Fruit fly (Drosophila melanogaster): ENCODE measurements around the gene side-VII.

side-VII gene

dm6 chr3R:9702567-9702966 lies 37.2 kb downstream of the side-VII start (continued):
- TF ChIP-seq CG2889 (GFP tag; IDR thresholded peaks at IDR 0.05) = no peak
- peak; percentile 89 for TF ChIP-seq Asciz (GFP tag; optimal IDR thresholded peaks at IDR 0.05)
- peak; percentile 69 for TF ChIP-seq CG5180 (GFP tag; optimal IDR thresholded peaks at IDR 0.05)
- TF ChIP-seq CG14441 (GFP tag; IDR thresholded peaks at IDR 0.05) = no peak
- peak; percentile 51 for TF ChIP-seq Fer2 (tag; optimal IDR thresholded peaks at IDR 0.05)
- peak; percentile 78 for TF ChIP-seq CG8281 (tag; optimal IDR thresholded peaks at IDR 0.05)
- TF ChIP-seq gcm2 (GFP tag; optimal IDR thresholded peaks at IDR 0.05) = peak; percentile 85
- TF ChIP-seq Sin3A (optimal IDR thresholded peaks at IDR 0.05) = no peak
- no peak for TF ChIP-seq CG7745 (tag; optimal IDR thresholded peaks at IDR 0.05)
- TF ChIP-seq oc (tag; optimal IDR thresholded peaks at IDR 0.05) = peak; percentile 89
- peak; percentile 87 for TF ChIP-seq run (tag; optimal IDR thresholded peaks at IDR 0.05)
- TF ChIP-seq H15 (GFP tag; IDR thresholded peaks at IDR 0.05) = no peak
- TF ChIP-seq onecut (GFP tag; IDR thresholded peaks at IDR 0.05) = peak; percentile 84
- no peak for TF ChIP-seq dimm (GFP tag; IDR thresholded peaks at IDR 0.05)
- TF ChIP-seq CG16813 (GFP tag; IDR thresholded peaks at IDR 0.05; ENCODE audit: partially characterized antibody) = no peak
- TF ChIP-seq CG1792 (GFP tag; optimal IDR thresholded peaks at IDR 0.05) = peak; percentile 71
- TF ChIP-seq sim (GFP tag; IDR thresholded peaks at IDR 0.05) = no peak
- peak; percentile 93 for TF ChIP-seq Oli (tag; optimal IDR thresholded peaks at IDR 0.05)
- TF ChIP-seq Fer1 (GFP tag; optimal IDR thresholded peaks at IDR 0.05) = peak; percentile 91
- peak; percentile 89 for TF ChIP-seq odd (GFP tag; optimal IDR thresholded peaks at IDR 0.05)
- peak; percentile 70 for TF ChIP-seq en (GFP tag; optimal IDR thresholded peaks at IDR 0.05)
- TF ChIP-seq ac (GFP tag; optimal IDR thresholded peaks at IDR 0.05) = peak; percentile 82
- peak; percentile 27 for TF ChIP-seq Nf-YC (tag; optimal IDR thresholded peaks at IDR 0.05)
- peak; percentile 72 for TF ChIP-seq Mes4 (GFP tag; optimal IDR thresholded peaks at IDR 0.05)
- TF ChIP-seq CG32772 (GFP tag; IDR thresholded peaks at IDR 0.05) = no peak
- peak; percentile 87 for TF ChIP-seq CG12744 (GFP tag; optimal IDR thresholded peaks at IDR 0.05)
- TF ChIP-seq crp (GFP tag; optimal IDR thresholded peaks at IDR 0.05) = peak in 1 of 2 experiments; percentile 42
- TF ChIP-seq emc (GFP tag; optimal IDR thresholded peaks at IDR 0.05) = peak; percentile 55
- TF ChIP-seq slou (GFP tag; optimal IDR thresholded peaks at IDR 0.05) = peak; percentile 63
- peak; percentile 82 for TF ChIP-seq shn (GFP tag; optimal IDR thresholded peaks at IDR 0.05)
- peak; percentile 86 for TF ChIP-seq mam (GFP tag; optimal IDR thresholded peaks at IDR 0.05)
- TF ChIP-seq sna (GFP tag; IDR thresholded peaks at IDR 0.05; ENCODE audit: partially characterized antibody) = no peak
- TF ChIP-seq CG18011 (GFP tag; optimal IDR thresholded peaks at IDR 0.05) = peak; percentile 76
- TF ChIP-seq caup (GFP tag; optimal IDR thresholded peaks at IDR 0.05; ENCODE audit: severe bottlenecking) = peak; percentile 87
- peak; percentile 89 for TF ChIP-seq Meics (GFP tag; optimal IDR thresholded peaks at IDR 0.05)
- no peak for TF ChIP-seq Gsc (GFP tag; IDR thresholded peaks at IDR 0.05)
- TF ChIP-seq lab (GFP tag; optimal IDR thresholded peaks at IDR 0.05) = peak; percentile 95
- no peak for TF ChIP-seq Dfd (GFP tag; optimal IDR thresholded peaks at IDR 0.05)
- TF ChIP-seq Ravus (GFP tag; IDR thresholded peaks at IDR 0.05) = no peak
- TF ChIP-seq CG13424 (tag; optimal IDR thresholded peaks at IDR 0.05) = peak; percentile 87
- TF ChIP-seq ab (GFP tag; optimal IDR thresholded peaks at IDR 0.05) = peak; percentile 70
- TF ChIP-seq Dref (GFP tag; IDR thresholded peaks at IDR 0.05) = no peak
- peak; percentile 75 for TF ChIP-seq YL-1 (GFP tag; optimal IDR thresholded peaks at IDR 0.05)
- peak; percentile 73 for TF ChIP-seq pum (GFP tag; optimal IDR thresholded peaks at IDR 0.05)
- TF ChIP-seq MBD-R2 (GFP tag; IDR thresholded peaks at IDR 0.05) = no peak
- peak; percentile 90 for TF ChIP-seq CG6813 (GFP tag; optimal IDR thresholded peaks at IDR 0.05)
- TF ChIP-seq CG1602 (GFP tag; optimal IDR thresholded peaks at IDR 0.05) = peak; percentile 78
- TF ChIP-seq CG6254 (GFP tag; optimal IDR thresholded peaks at IDR 0.05) = peak; percentile 85
- TF ChIP-seq Deaf1 (tag; optimal IDR thresholded peaks at IDR 0.05) = peak; percentile 67
- peak; percentile 24 for TF ChIP-seq stwl (tag; optimal IDR thresholded peaks at IDR 0.05)
- TF ChIP-seq zen (tag; optimal IDR thresholded peaks at IDR 0.05) = peak; percentile 81

Measured in whole organism, embryonic.